Worm (Caenorhabditis elegans) whole organism, young adult: Measurements from ENCODE around the gene zmp-4.

Experiments
- ZK185.1 ChIP-seq: sonication (generic microtip); optimal IDR thresholded peaks from 2 replicates; lab custom pipeline; 2016; ENCODE audit warnings: mild to moderate bottlenecking, missing genetic modification characterization, missing compliant biosample characterization; ENCODE audit not compliant: poor library complexity, severe bottlenecking

zmp-4 gene

ce11 chrV:14868181-14868580, 53.2 kb downstream of the zmp-4 start, which contains the start of gene gcy-14:
Gene gcy-14 (minus strand): TSS chrV:14868281.
- no peak for TF ChIP-seq ZK185.1 (tag; lab: Kevin White, UChicago)
